Worm (Caenorhabditis elegans) whole organism, late embryonic: ENCODE results near the gene ZK637.12.

ENCODE experiments used
- C08G9.2 ChIP-seq: sonication (generic microtip); optimal IDR thresholded peaks from 2 replicates; lab custom pipeline; 2016; ENCODE audit warnings: mild to moderate bottlenecking, missing genetic modification characterization, moderate library complexity, missing compliant biosample characterization
- C38D4.7 ChIP-seq: fragments of 200-800 bp; sonication (Bioruptor generic); optimal IDR thresholded peaks from 2 replicates; lab custom pipeline; 2018; ENCODE audit warnings: mild to moderate bottlenecking, missing genetic modification characterization, moderate library complexity, missing compliant biosample characterization
- F13H6.1 ChIP-seq: sonication (generic microtip); optimal IDR thresholded peaks from 2 replicates; lab custom pipeline; 2016; ENCODE audit warnings: missing genetic modification characterization, missing compliant biosample characterization
- T23F11.4 ChIP-seq: fragments of 200-800 bp; sonication (Bioruptor generic); optimal IDR thresholded peaks from 2 replicates; lab custom pipeline; 2018; ENCODE audit warnings: mild to moderate bottlenecking, missing genetic modification characterization, missing compliant biosample characterization
- ahr-1 ChIP-seq: sonication (generic microtip); optimal IDR thresholded peaks from 2 replicates; lab custom pipeline; 2016; ENCODE audit warnings: missing genetic modification characterization, missing compliant biosample characterization
- ama-1 ChIP-seq: fragments of 150-350 bp; optimal IDR thresholded peaks from 2 replicates; lab custom pipeline; 2014
- ceh-14 ChIP-seq: sonication (generic microtip); optimal IDR thresholded peaks from 2 replicates; lab custom pipeline; 2016; ENCODE audit warnings: missing genotype, missing genetic modification characterization, missing compliant biosample characterization
- ceh-18 ChIP-seq: sonication (generic microtip); optimal IDR thresholded peaks from 2 replicates; lab custom pipeline; 2016; ENCODE audit warnings: missing genetic modification characterization, missing compliant biosample characterization
- ceh-19 ChIP-seq: fragments of 200-800 bp; sonication (Bioruptor generic); optimal IDR thresholded peaks from 2 replicates; lab custom pipeline; 2018; ENCODE audit warnings: mild to moderate bottlenecking, missing genetic modification characterization, missing compliant biosample characterization
- ceh-2 ChIP-seq: sonication (generic microtip); optimal IDR thresholded peaks from 2 replicates; lab custom pipeline; 2016; ENCODE audit warnings: missing genotype, missing genetic modification characterization, missing compliant biosample characterization
- ceh-24 ChIP-seq: sonication (generic microtip); optimal IDR thresholded peaks from 2 replicates; lab custom pipeline; 2016; ENCODE audit warnings: mild to moderate bottlenecking, missing genetic modification characterization, missing compliant biosample characterization
- ceh-30 ChIP-seq: fragments of 150-350 bp; optimal IDR thresholded peaks from 2 replicates; lab custom pipeline; 2014; ENCODE audit warnings: missing biosample characterization, missing genetic modification characterization
- ceh-31 ChIP-seq: sonication (generic microtip); optimal IDR thresholded peaks from 2 replicates; lab custom pipeline; 2016; ENCODE audit warnings: missing genetic modification characterization, missing compliant biosample characterization
- ceh-34 ChIP-seq: sonication (generic microtip); optimal IDR thresholded peaks from 2 replicates; lab custom pipeline; 2016; ENCODE audit warnings: mild to moderate bottlenecking, missing genetic modification characterization, missing compliant biosample characterization
- ceh-6 ChIP-seq: fragments of 200-800 bp; sonication (Bioruptor generic); optimal IDR thresholded peaks from 2 replicates; lab custom pipeline; 2018; ENCODE audit warnings: mild to moderate bottlenecking, missing genetic modification characterization, missing compliant biosample characterization
- ceh-9 ChIP-seq: sonication (generic microtip); optimal IDR thresholded peaks from 2 replicates; lab custom pipeline; 2016; ENCODE audit warnings: mild to moderate bottlenecking, missing genetic modification characterization, inconsistent platforms, missing compliant biosample characterization
- elt-4 ChIP-seq: sonication (generic microtip); optimal IDR thresholded peaks from 2 replicates; lab custom pipeline; 2016; ENCODE audit warnings: missing genetic modification characterization, missing compliant biosample characterization
- fax-1 ChIP-seq: sonication (generic microtip); optimal IDR thresholded peaks from 2 replicates; lab custom pipeline; 2016; ENCODE audit warnings: missing genotype, missing genetic modification characterization, missing compliant biosample characterization
- gmeb-2 ChIP-seq: sonication (generic microtip); optimal IDR thresholded peaks from 2 replicates; lab custom pipeline; 2016; ENCODE audit warnings: missing genetic modification characterization, inconsistent platforms, missing compliant biosample characterization
- hlh-13 ChIP-seq: fragments of 200-800 bp; sonication (Bioruptor generic); optimal IDR thresholded peaks from 2 replicates; lab custom pipeline; 2018; ENCODE audit warnings: mild to moderate bottlenecking, missing genetic modification characterization, missing compliant biosample characterization
- hlh-30 ChIP-seq: sonication (generic microtip); optimal IDR thresholded peaks from 2 replicates; lab custom pipeline; 2017; ENCODE audit warnings: antibody characterized with exemption, missing genetic modification characterization, missing compliant biosample characterization; ENCODE audit not compliant: insufficient read depth
- lim-6 ChIP-seq: sonication (generic microtip); optimal IDR thresholded peaks from 2 replicates; lab custom pipeline; 2016; ENCODE audit warnings: missing genetic modification characterization, missing compliant biosample characterization
- nfya-1 ChIP-seq: sonication (generic microtip); optimal IDR thresholded peaks from 2 replicates; lab custom pipeline; 2017; ENCODE audit warnings: missing genetic modification characterization, mild to moderate bottlenecking, missing compliant biosample characterization, antibody characterized with exemption, moderate library complexity
- nhr-11 ChIP-seq: fragments of 150-350 bp; optimal IDR thresholded peaks from 2 replicates; lab custom pipeline; 2014; ENCODE audit warnings: missing biosample characterization, missing genetic modification characterization
- nhr-232 ChIP-seq: sonication (generic microtip); optimal IDR thresholded peaks from 2 replicates; lab custom pipeline; 2016; ENCODE audit warnings: missing genetic modification characterization, missing compliant biosample characterization
- npax-4 ChIP-seq: sonication (generic microtip); optimal IDR thresholded peaks from 2 replicates; lab custom pipeline; 2016; ENCODE audit warnings: missing genetic modification characterization, missing compliant biosample characterization
- odd-2 ChIP-seq: sonication (generic microtip); optimal IDR thresholded peaks from 2 replicates; lab custom pipeline; 2017; ENCODE audit warnings: antibody characterized with exemption, mild to moderate bottlenecking, missing genetic modification characterization, missing compliant biosample characterization
- pat-9 ChIP-seq: fragments of 200-800 bp; sonication (Bioruptor generic); optimal IDR thresholded peaks from 2 replicates; lab custom pipeline; 2018; ENCODE audit warnings: mild to moderate bottlenecking, missing genetic modification characterization, moderate library complexity, missing compliant biosample characterization
- rnt-1 ChIP-seq: sonication (generic microtip); optimal IDR thresholded peaks from 2 replicates; lab custom pipeline; 2016; ENCODE audit warnings: missing genetic modification characterization, missing compliant biosample characterization
- syd-9 ChIP-seq: sonication (generic microtip); optimal IDR thresholded peaks from 2 replicates; lab custom pipeline; 2016; ENCODE audit warnings: mild to moderate bottlenecking, missing genetic modification characterization, moderate library complexity, missing compliant biosample characterization
- tbx-2 ChIP-seq: sonication (generic microtip); optimal IDR thresholded peaks from 2 replicates; lab custom pipeline; 2016; ENCODE audit warnings: missing genetic modification characterization, missing compliant biosample characterization
- tbx-7 ChIP-seq: sonication (generic microtip); optimal IDR thresholded peaks from 2 replicates; lab custom pipeline; 2016; ENCODE audit warnings: missing genotype, missing genetic modification characterization, missing compliant biosample characterization
- ttx-3 ChIP-seq: sonication (generic microtip); optimal IDR thresholded peaks from 2 replicates; lab custom pipeline; 2016; ENCODE audit warnings: missing genetic modification reagents, missing genetic modification characterization, missing compliant biosample characterization
- unc-3 ChIP-seq, 2 experiments: fragments of 200-800 bp in 1 of 2; sonication (Bioruptor generic) in 1 of 2; sonication (generic microtip) in 1 of 2; conservative IDR thresholded peaks in 1 of 2; optimal IDR thresholded peaks in 1 of 2; 2 replicates each; pipeline versions ENCODE4 v1.3.6 to Lab custom; 2016 to 2022; ENCODE audit warnings: missing compliant biosample characterization in 2 of 2, missing genetic modification characterization in 2 of 2, missing genetic modification reagents in 1 of 2
- unc-42 ChIP-seq: sonication (generic microtip); optimal IDR thresholded peaks from 2 replicates; lab custom pipeline; 2016; ENCODE audit warnings: missing genotype, missing genetic modification characterization, missing compliant biosample characterization
- zip-5 ChIP-seq: sonication (generic microtip); optimal IDR thresholded peaks from 2 replicates; lab custom pipeline; 2016; ENCODE audit warnings: missing genetic modification characterization, missing compliant biosample characterization
- ztf-16 ChIP-seq: sonication (generic microtip); optimal IDR thresholded peaks from 2 replicates; lab custom pipeline; 2017; ENCODE audit warnings: missing genetic modification characterization, missing compliant biosample characterization

ZK637.12 gene

DNA sequence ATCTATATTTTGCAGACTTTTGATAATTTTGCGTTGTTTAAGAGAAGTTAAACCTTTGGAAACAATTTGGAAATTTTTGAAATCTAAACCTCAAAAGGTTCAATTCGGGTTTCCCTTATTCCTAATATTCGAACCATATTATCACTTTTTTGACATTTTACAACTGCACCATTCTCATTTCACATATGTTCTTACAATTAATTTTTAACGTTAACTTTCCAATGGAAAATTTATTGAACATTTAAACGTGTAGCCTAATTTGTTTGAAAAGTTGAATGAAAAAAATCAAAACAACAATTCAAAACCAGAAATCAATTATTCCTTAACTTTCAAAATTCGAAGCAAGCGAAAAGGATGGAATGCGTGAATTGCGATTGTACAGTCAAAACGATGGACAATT is at the start of gene ZK637.12:
Gene ZK637.12 (plus strand): TSS at position 301 of the 400 bp plus-strand sequence.
- no peak for TF ChIP-seq pat-9
- TF ChIP-seq ceh-2 (tag; lab: Kevin White, UChicago), result no peak
- no peak for TF ChIP-seq rnt-1 (tag; lab: Kevin White, UChicago)
- no peak for TF ChIP-seq ttx-3 (tag; lab: Kevin White, UChicago)
- TF ChIP-seq T23F11.4 (GFP tag; lab: Kevin White, UChicago), result no peak
- no peak for TF ChIP-seq hlh-30

DNA sequence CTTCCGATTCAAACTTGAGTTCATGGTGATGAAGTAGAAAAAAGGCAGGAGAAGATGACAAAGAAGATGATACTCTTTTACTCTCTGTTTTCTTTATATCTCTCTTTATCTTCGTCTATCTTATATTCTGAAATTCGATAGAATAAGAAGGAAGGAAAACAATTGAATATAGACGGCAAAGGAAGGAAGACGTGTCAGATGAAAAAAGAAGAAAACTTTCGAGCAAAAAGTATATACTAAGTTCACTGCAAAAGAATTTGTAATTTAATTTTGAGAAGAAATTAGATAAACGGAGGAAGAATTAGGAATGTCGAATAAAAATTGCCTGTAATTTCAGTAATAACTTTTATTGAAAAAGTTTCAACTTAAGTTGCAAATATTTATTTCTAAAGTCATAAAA is 47.0 kb upstream of the ZK637.12 start, which contains the start of gene K01F9.2:
Gene K01F9.2 (minus strand): TSS at position 127 of the 400 bp plus-strand sequence.
- TF ChIP-seq ceh-6 (GFP tag; lab: Kevin White, UChicago), result no peak
- no peak for TF ChIP-seq ttx-3 (tag; lab: Kevin White, UChicago)
- TF ChIP-seq gmeb-2, result no peak
- TF ChIP-seq ceh-30 (tag; lab: Kevin White, UChicago), result no peak
- no peak for TF ChIP-seq ceh-14 (tag; lab: Kevin White, UChicago)
- TF ChIP-seq fax-1 (tag; lab: Kevin White, UChicago), result no peak
- peak; percentile 85 for TF ChIP-seq unc-42 (tag; lab: Kevin White, UChicago)
- TF ChIP-seq, all 69 proteins: peak for 1

ce11 chrIII:8878960-8879359 is 45.1 kb upstream of the ZK637.12 start:
- TF ChIP-seq tbx-7 (tag; lab: Kevin White, UChicago) (no peak), F13H6.1 (tag; lab: Kevin White, UChicago) (no peak)

- TF ChIP-seq syd-9 (tag; lab: Kevin White, UChicago), result no peak
- TF ChIP-seq odd-2 (tag; lab: Kevin White, UChicago), result no peak
- TF ChIP-seq elt-4 (tag; lab: Kevin White, UChicago), result no peak
- TF ChIP-seq, all 69 proteins: peak for 0
These were observed 41.7 kb upstream of the ZK637.12 start for ce11 chrIII:8882333-8882732.

DNA sequence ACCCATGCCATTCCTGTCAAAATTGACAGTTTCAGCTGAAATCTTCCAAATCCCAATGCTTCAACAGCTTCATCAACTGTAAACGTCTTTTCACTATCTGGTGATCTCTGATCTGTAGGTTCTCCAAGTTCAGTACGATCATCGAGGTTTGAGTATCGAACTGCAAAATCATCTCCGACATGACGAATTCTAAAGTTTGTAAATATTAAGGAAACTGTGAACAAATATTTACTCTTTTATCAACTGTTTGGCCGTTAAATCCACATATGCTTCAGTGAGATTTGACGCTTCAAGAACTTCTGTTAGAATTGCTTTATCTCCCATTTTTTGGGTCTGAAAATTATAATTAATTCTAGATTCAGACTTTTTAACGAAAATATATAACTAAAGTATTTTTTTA is 38.9 kb upstream of the ZK637.12 start, which contains the start of gene svop-1:
Gene svop-1 (minus strand): TSS at position 339 of the 400 bp plus-strand sequence.
- no peak for TF ChIP-seq odd-2 (tag; lab: Kevin White, UChicago)
- TF ChIP-seq lim-6 (tag; lab: Kevin White, UChicago), result no peak
- TF ChIP-seq zip-5 (tag; lab: Kevin White, UChicago), result no peak
- TF ChIP-seq ama-1, result no peak
- TF ChIP-seq ceh-24 (tag; lab: Kevin White, UChicago), result no peak
- no peak for TF ChIP-seq ztf-16 (tag; lab: Kevin White, UChicago)
- TF ChIP-seq tbx-2 (tag; lab: Kevin White, UChicago), result no peak
- no peak for TF ChIP-seq unc-3 (GFP tag; conservative IDR thresholded peaks at IDR 0.05; lab: Robert Waterston, UW)
- no peak for TF ChIP-seq unc-3 (tag; optimal IDR thresholded peaks at IDR 0.05; lab: Kevin White, UChicago)
- TF ChIP-seq ceh-9 (tag; lab: Kevin White, UChicago), result no peak
- TF ChIP-seq ahr-1 (tag; lab: Kevin White, UChicago), result no peak
- no peak for TF ChIP-seq npax-4
- TF ChIP-seq pat-9, result no peak
- no peak for TF ChIP-seq nhr-232 (tag; lab: Kevin White, UChicago)
- TF ChIP-seq unc-42 (tag; lab: Kevin White, UChicago), result no peak
- TF ChIP-seq ceh-14 (tag; lab: Kevin White, UChicago), result no peak
- no peak for TF ChIP-seq C38D4.7 (GFP tag; lab: Kevin White, UChicago)
- no peak for TF ChIP-seq ttx-3 (tag; lab: Kevin White, UChicago)
- no peak for TF ChIP-seq ceh-31 (tag; lab: Kevin White, UChicago)

DNA sequence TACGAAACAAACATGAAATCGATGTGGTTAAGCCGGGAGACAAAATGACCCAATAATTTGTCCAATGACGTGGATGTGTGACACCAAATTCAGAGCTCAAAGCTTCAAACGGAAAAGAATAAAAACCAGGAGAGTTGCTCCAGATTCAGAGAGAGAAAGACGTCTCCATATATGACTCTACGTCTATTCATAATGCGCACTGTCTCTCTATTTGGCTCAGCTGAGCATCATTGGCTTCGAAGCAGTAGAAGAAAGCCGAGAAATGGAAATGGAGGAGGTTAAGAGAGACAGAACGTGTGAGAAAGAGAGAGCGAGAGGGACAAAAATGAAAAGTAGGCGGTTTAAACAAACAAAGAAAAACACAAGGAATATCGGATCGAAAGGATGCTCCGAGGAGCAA is 37.7 kb upstream of the ZK637.12 start:
- TF ChIP-seq nhr-232 (tag; lab: Kevin White, UChicago), result no peak
- TF ChIP-seq pat-9, result no peak
- peak; percentile 1 for TF ChIP-seq nfya-1 (tag; lab: Kevin White, UChicago)
- no peak for TF ChIP-seq ztf-16 (tag; lab: Kevin White, UChicago)
- peak; percentile 10 for TF ChIP-seq ceh-18
- no peak for TF ChIP-seq nhr-11 (tag; lab: Kevin White, UChicago)
- peak; percentile 54 for TF ChIP-seq ceh-19 (GFP tag; lab: Kevin White, UChicago)
- peak; percentile 2 for TF ChIP-seq ceh-34 (tag; lab: Kevin White, UChicago)
- no peak for TF ChIP-seq hlh-13 (GFP tag; lab: Kevin White, UChicago)
- TF ChIP-seq C08G9.2 (tag; lab: Kevin White, UChicago), result no peak
- TF ChIP-seq ceh-31 (tag; lab: Kevin White, UChicago), result peak; percentile 30
- TF ChIP-seq ceh-30 (tag; lab: Kevin White, UChicago), result no peak
- peak; percentile 8 for TF ChIP-seq ceh-2 (tag; lab: Kevin White, UChicago)
- TF ChIP-seq ceh-9 (tag; lab: Kevin White, UChicago), result no peak
- peak; percentile 26 for TF ChIP-seq unc-42 (tag; lab: Kevin White, UChicago)
- TF ChIP-seq tbx-2 (tag; lab: Kevin White, UChicago), result peak; percentile 34
